Worm (Caenorhabditis elegans): ENCODE measurements around the gene malt-1.

- TF ChIP-seq B0310.2 (tag; optimal IDR thresholded peaks at IDR 0.05): no peak
- no peak for TF ChIP-seq pes-1 (GFP tag; IDR thresholded peaks at IDR 0.05)
- no peak for TF ChIP-seq sea-1 (GFP tag; conservative IDR thresholded peaks at IDR 0.05)
- no peak for TF ChIP-seq ama-1 (optimal IDR thresholded peaks at IDR 0.05)
- TF ChIP-seq aly-1 (tag; optimal IDR thresholded peaks at IDR 0.05): no peak
- no peak for TF ChIP-seq hnd-1 (tag; optimal IDR thresholded peaks at IDR 0.05)
- no peak for TF ChIP-seq hmbx-1 (tag; optimal IDR thresholded peaks at IDR 0.05)
- no peak for TF ChIP-seq flt-1 (GFP tag; IDR thresholded peaks at IDR 0.05)
- no peak for TF ChIP-seq ets-7 (tag; optimal IDR thresholded peaks at IDR 0.05)
- no peak for TF ChIP-seq ceh-13 (GFP tag; optimal IDR thresholded peaks at IDR 0.05)
- TF ChIP-seq hmg-4 (GFP tag; optimal IDR thresholded peaks at IDR 0.05): no peak
- TF ChIP-seq scrt-1 (GFP tag; IDR thresholded peaks at IDR 0.05): no peak
- no peak for TF ChIP-seq ceh-36 (tag; optimal IDR thresholded peaks at IDR 0.05)
These were observed 49.3 kb downstream of the malt-1 start, which contains the start of gene psmd-9 for ce11 chrII:6901795-6902194.

Measured in whole organism, early embryonic.